Worm (Caenorhabditis elegans) whole organism, L4 larva: ENCODE data around the gene aqp-8.

Source experiments
- daf-16 ChIP-seq, 3 experiments: sonication (generic microtip); optimal IDR thresholded peaks; 2 replicates each; lab custom pipeline; 2016 to 2017; ENCODE audit warnings: missing genetic modification characterization in 3 of 3, missing genetic modification reagents in 3 of 3, mild to moderate bottlenecking in 2 of 3, missing compliant biosample characterization in 2 of 3, missing biosample characterization in 1 of 3, moderate library complexity in 1 of 3
- dmd-9 ChIP-seq: fragments of 200-800 bp; sonication (Bioruptor generic); IDR thresholded peaks from 2 replicates; pipeline ENCODE4 v1.3.6; 2022; ENCODE audit warnings: missing genetic modification reagents, missing genetic modification characterization, missing compliant biosample characterization
- lin-39 ChIP-seq: fragments of 150-350 bp; optimal IDR thresholded peaks from 2 replicates; lab custom pipeline; 2014; ENCODE audit warnings: missing biosample characterization, missing genetic modification reagents, missing genetic modification characterization
- lir-3 ChIP-seq: sonication (generic microtip); optimal IDR thresholded peaks from 2 replicates; lab custom pipeline; 2016; ENCODE audit warnings: mild to moderate bottlenecking, missing genetic modification characterization, missing compliant biosample characterization
- lsy-2 ChIP-seq, 2 experiments: fragments of 150-350 bp in 1 of 2; sonication (generic microtip) in 1 of 2; optimal IDR thresholded peaks; 2 replicates each; lab custom pipeline; 2014 to 2017; ENCODE audit warnings: missing biosample characterization in 2 of 2, missing genetic modification characterization in 2 of 2
- mdt-29 ChIP-seq: fragments of 200-800 bp; sonication (Bioruptor generic); IDR thresholded peaks from 2 replicates; pipeline ENCODE4 v1.3.6; 2022; ENCODE audit warnings: missing genetic modification reagents, missing genetic modification characterization, missing compliant biosample characterization
- pqm-1 ChIP-seq: sonication (generic microtip); optimal IDR thresholded peaks from 2 replicates; lab custom pipeline; 2017; ENCODE audit warnings: missing biosample characterization, missing genetic modification characterization
- skn-1 ChIP-seq: fragments of 150-350 bp; optimal IDR thresholded peaks from 2 replicates; lab custom pipeline; 2014; ENCODE audit warnings: missing biosample characterization, missing genetic modification characterization
- tag-97 ChIP-seq: fragments of 200-800 bp; sonication (Bioruptor generic); IDR thresholded peaks from 2 replicates; pipeline ENCODE4 v1.3.6; 2022; ENCODE audit warnings: missing genetic modification characterization, missing compliant biosample characterization

DNA sequence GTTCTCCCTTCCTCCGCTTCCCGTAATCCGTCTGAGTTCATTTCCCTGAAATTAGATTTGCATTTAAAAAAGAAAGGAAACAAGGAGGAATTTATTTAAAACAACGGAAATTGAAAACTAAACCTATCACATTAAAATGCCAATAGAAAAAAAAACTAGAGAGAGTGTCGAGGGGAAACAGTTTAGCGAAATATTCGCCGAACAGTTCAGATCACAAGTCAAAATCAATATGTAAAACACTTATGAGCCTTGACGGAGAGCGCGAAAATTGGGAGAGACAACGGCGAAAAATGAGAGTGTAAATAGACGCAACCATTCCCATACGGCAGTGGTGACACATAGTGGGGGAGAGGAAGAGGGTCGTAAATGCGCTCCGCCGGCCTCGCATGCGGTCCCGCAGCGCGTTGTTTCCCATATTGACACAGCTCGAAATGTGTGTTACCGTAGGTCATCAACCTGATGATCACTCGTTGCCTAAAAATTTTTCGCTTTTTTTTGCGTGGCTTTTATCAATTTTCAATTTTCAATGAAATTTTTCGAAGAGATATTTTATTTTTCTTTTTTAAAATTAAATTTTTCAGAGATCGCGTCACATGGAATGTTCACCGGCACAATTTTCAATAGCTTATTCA, 7.0 kb upstream of the aqp-8 start, which contains the start of the genes dnj-14 and glit-1:
- TF ChIP-seq daf-16 (GFP tag; optimal IDR thresholded peaks at IDR 0.05; lab: Kevin White, UChicago) = peak; percentile 33 to 46
- TF ChIP-seq daf-16 (tag; optimal IDR thresholded peaks at IDR 0.05; lab: Kevin White, UChicago) = peak; percentile 96
- TF ChIP-seq lin-39 (tag; lab: Kevin White, UChicago) = no peak
- no peak for TF ChIP-seq pqm-1 (tag; lab: Kevin White, UChicago)
- TF ChIP-seq lir-3 (tag; lab: Kevin White, UChicago) = no peak
- peak; percentile 57; the same call in 1 of the 2 replicates for TF ChIP-seq dmd-9
- no peak for TF ChIP-seq skn-1 (tag; lab: Kevin White, UChicago)
- no peak for TF ChIP-seq tag-97
- peak; percentile 95 to 98 for TF ChIP-seq lsy-2 (tag; optimal IDR thresholded peaks at IDR 0.05; lab: Kevin White, UChicago)
- peak; percentile 47; the same call in 1 of the 2 replicates for TF ChIP-seq mdt-29
